Worm (Caenorhabditis elegans) whole organism, mixed stage, embryonic: ENCODE results near the gene acy-3.

Experiments used
- M03D4.4 ChIP-seq: sonication (generic microtip); optimal IDR thresholded peaks from 2 replicates; lab custom pipeline; 2017; ENCODE audit warnings: mild to moderate bottlenecking, missing genetic modification characterization, missing compliant biosample characterization
- bed-3 ChIP-seq: fragments of 200-800 bp; sonication (Bioruptor generic); optimal IDR thresholded peaks from 3 replicates; lab custom pipeline; 2018; ENCODE audit warnings: mild to moderate bottlenecking, missing genetic modification characterization, moderate library complexity, missing compliant biosample characterization
- blmp-1 ChIP-seq: fragments of 150-350 bp; optimal IDR thresholded peaks from 2 replicates; lab custom pipeline; 2014; ENCODE audit warnings: missing biosample characterization, missing genetic modification characterization
- ceh-39 ChIP-seq: fragments of 150-350 bp; optimal IDR thresholded peaks from 2 replicates; lab custom pipeline; 2014; ENCODE audit warnings: missing biosample characterization, missing genetic modification characterization
- ceh-43 ChIP-seq: fragments of 200-800 bp; sonication (Bioruptor generic); optimal IDR thresholded peaks from 2 replicates; lab custom pipeline; 2018; ENCODE audit warnings: mild to moderate bottlenecking, missing genetic modification characterization, moderate library complexity, missing compliant biosample characterization
- ceh-83 ChIP-seq: fragments of 200-800 bp; sonication (Bioruptor generic); optimal IDR thresholded peaks from 2 replicates; lab custom pipeline; 2018; ENCODE audit warnings: mild to moderate bottlenecking, missing genetic modification characterization, missing compliant biosample characterization
- ces-1 ChIP-seq: fragments of 150-350 bp; optimal IDR thresholded peaks from 2 replicates; lab custom pipeline; 2014; ENCODE audit warnings: missing biosample characterization, missing genetic modification reagents, missing genetic modification characterization
- cnd-1 ChIP-seq: fragments of 200-800 bp; sonication (Bioruptor generic); optimal IDR thresholded peaks from 2 replicates; lab custom pipeline; 2018; ENCODE audit warnings: mild to moderate bottlenecking, missing genetic modification characterization, missing compliant biosample characterization
- drap-1 ChIP-seq: fragments of 200-800 bp; sonication (Bioruptor generic); optimal IDR thresholded peaks from 3 replicates; lab custom pipeline; 2018; ENCODE audit warnings: mild to moderate bottlenecking, missing genetic modification characterization, missing compliant biosample characterization
- elt-1 ChIP-seq: sonication (generic microtip); optimal IDR thresholded peaks from 2 replicates; lab custom pipeline; 2017; ENCODE audit warnings: missing genetic modification characterization, mild to moderate bottlenecking, missing compliant biosample characterization, antibody characterized with exemption, moderate library complexity, borderline replicate concordance; ENCODE audit not compliant: insufficient read depth
- elt-3 ChIP-seq: fragments of 150-350 bp; optimal IDR thresholded peaks from 2 replicates; lab custom pipeline; 2014; ENCODE audit warnings: missing biosample characterization, missing genetic modification characterization
- flh-1 ChIP-seq: fragments of 200-800 bp; sonication (Bioruptor generic); optimal IDR thresholded peaks from 2 replicates; lab custom pipeline; 2018; ENCODE audit warnings: mild to moderate bottlenecking, missing genetic modification characterization, moderate library complexity, missing compliant biosample characterization
- ham-2 ChIP-seq: fragments of 200-800 bp; sonication (Bioruptor generic); optimal IDR thresholded peaks from 2 replicates; lab custom pipeline; 2018; ENCODE audit warnings: mild to moderate bottlenecking, missing genetic modification characterization, missing compliant biosample characterization
- hlh-1 ChIP-seq: fragments of 150-350 bp; optimal IDR thresholded peaks from 2 replicates; lab custom pipeline; 2014; ENCODE audit warnings: missing biosample characterization, missing genetic modification reagents, missing genetic modification characterization
- lin-13 ChIP-seq: fragments of 150-350 bp; optimal IDR thresholded peaks from 2 replicates; lab custom pipeline; 2014; ENCODE audit warnings: missing biosample characterization, missing genetic modification characterization
- lin-32 ChIP-seq: fragments of 200-800 bp; sonication (Bioruptor generic); optimal IDR thresholded peaks from 2 replicates; lab custom pipeline; 2018; ENCODE audit warnings: mild to moderate bottlenecking, missing genetic modification characterization, missing compliant biosample characterization
- lsy-2 ChIP-seq: fragments of 150-350 bp; optimal IDR thresholded peaks from 2 replicates; lab custom pipeline; 2014; ENCODE audit warnings: missing biosample characterization, missing genetic modification characterization
- mab-5 ChIP-seq: fragments of 150-350 bp; optimal IDR thresholded peaks from 2 replicates; lab custom pipeline; 2014; ENCODE audit warnings: missing biosample characterization, missing genetic modification characterization
- mep-1 ChIP-seq: fragments of 150-350 bp; optimal IDR thresholded peaks from 2 replicates; lab custom pipeline; 2017; ENCODE audit warnings: missing biosample characterization, missing genetic modification reagents, missing genetic modification characterization, inconsistent platforms
- mls-2 ChIP-seq: sonication (generic microtip); optimal IDR thresholded peaks from 2 replicates; lab custom pipeline; 2016; ENCODE audit warnings: mild to moderate bottlenecking, missing genetic modification characterization, moderate library complexity, missing compliant biosample characterization
- nhr-12 ChIP-seq: fragments of 150-350 bp; optimal IDR thresholded peaks from 2 replicates; lab custom pipeline; 2014; ENCODE audit warnings: missing biosample characterization, missing genetic modification characterization
- nhr-2 ChIP-seq: fragments of 150-350 bp; optimal IDR thresholded peaks from 2 replicates; lab custom pipeline; 2014; ENCODE audit warnings: missing biosample characterization, missing genetic modification characterization
- nhr-237 ChIP-seq: fragments of 150-350 bp; optimal IDR thresholded peaks from 2 replicates; lab custom pipeline; 2014; ENCODE audit warnings: missing biosample characterization, missing genetic modification characterization
- nhr-28 ChIP-seq: fragments of 150-350 bp; optimal IDR thresholded peaks from 2 replicates; lab custom pipeline; 2014; ENCODE audit warnings: missing biosample characterization, missing genetic modification characterization
- nhr-76 ChIP-seq: sonication (generic microtip); optimal IDR thresholded peaks from 2 replicates; lab custom pipeline; 2017; ENCODE audit warnings: missing biosample characterization, missing genetic modification characterization
- pha-4 ChIP-seq: fragments of 150-350 bp; optimal IDR thresholded peaks from 2 replicates; lab custom pipeline; 2018; ENCODE audit warnings: missing biosample characterization, missing genetic modification reagents, missing genetic modification characterization
- sem-2 ChIP-seq: fragments of 200-800 bp; sonication (Bioruptor generic); optimal IDR thresholded peaks from 2 replicates; lab custom pipeline; 2018; ENCODE audit warnings: mild to moderate bottlenecking, missing genetic modification characterization, missing compliant biosample characterization
- snpc-4 ChIP-seq: fragments of 150-350 bp; optimal IDR thresholded peaks from 2 replicates; lab custom pipeline; 2014; ENCODE audit warnings: missing biosample characterization, missing genetic modification characterization
- sptf-1 ChIP-seq: sonication (generic microtip); optimal IDR thresholded peaks from 2 replicates; lab custom pipeline; 2017; ENCODE audit warnings: mild to moderate bottlenecking, missing genetic modification characterization, moderate library complexity, missing compliant biosample characterization
- tbx-8 ChIP-seq: fragments of 200-800 bp; sonication (Bioruptor generic); optimal IDR thresholded peaks from 2 replicates; lab custom pipeline; 2018; ENCODE audit warnings: mild to moderate bottlenecking, missing genetic modification characterization, moderate library complexity, missing compliant biosample characterization
- unc-120 ChIP-seq: sonication (generic microtip); optimal IDR thresholded peaks from 2 replicates; lab custom pipeline; 2017; ENCODE audit warnings: missing genetic modification characterization, missing compliant biosample characterization; ENCODE audit not compliant: poor library complexity, severe bottlenecking
- unc-39 ChIP-seq: fragments of 150-350 bp; optimal IDR thresholded peaks from 2 replicates; lab custom pipeline; 2014; ENCODE audit warnings: missing biosample characterization, missing genetic modification characterization
- unc-62 ChIP-seq: fragments of 150-350 bp; optimal IDR thresholded peaks from 2 replicates; lab custom pipeline; 2014; ENCODE audit warnings: missing biosample characterization, missing genetic modification reagents, missing genetic modification characterization
- zip-8 ChIP-seq: fragments of 150-350 bp; optimal IDR thresholded peaks from 2 replicates; lab custom pipeline; 2014; ENCODE audit warnings: missing biosample characterization, missing genetic modification characterization
- ztf-11 ChIP-seq: fragments of 150-350 bp; optimal IDR thresholded peaks from 2 replicates; lab custom pipeline; 2014; ENCODE audit warnings: missing biosample characterization, missing genetic modification characterization

acy-3 gene

ce11 chrIII:3790855-3791254 lies 4.6 kb upstream of the acy-3 start:
- TF ChIP-seq M03D4.4 (tag; lab: Kevin White, UChicago) (no peak), unc-62 (GFP tag; lab: Kevin White, UChicago) (no peak), bed-3 (GFP tag; lab: Kevin White, UChicago) (no peak), ces-1 (GFP tag; lab: Kevin White, UChicago) (no peak), elt-1 (no peak), lin-13 (tag; lab: Kevin White, UChicago) (no peak), ceh-83 (GFP tag; lab: Kevin White, UChicago) (no peak), ceh-43 (GFP tag; lab: Kevin White, UChicago) (no peak), nhr-76 (tag; lab: Kevin White, UChicago) (no peak), zip-8 (tag; lab: Kevin White, UChicago) (no peak), nhr-2 (no peak), sptf-1 (tag; lab: Kevin White, UChicago) (no peak), lin-32 (GFP tag; lab: Kevin White, UChicago) (no peak), sem-2 (GFP tag; lab: Kevin White, UChicago) (no peak), ceh-39 (tag; lab: Kevin White, UChicago) (no peak), unc-39 (tag; lab: Kevin White, UChicago) (no peak)

DNA sequence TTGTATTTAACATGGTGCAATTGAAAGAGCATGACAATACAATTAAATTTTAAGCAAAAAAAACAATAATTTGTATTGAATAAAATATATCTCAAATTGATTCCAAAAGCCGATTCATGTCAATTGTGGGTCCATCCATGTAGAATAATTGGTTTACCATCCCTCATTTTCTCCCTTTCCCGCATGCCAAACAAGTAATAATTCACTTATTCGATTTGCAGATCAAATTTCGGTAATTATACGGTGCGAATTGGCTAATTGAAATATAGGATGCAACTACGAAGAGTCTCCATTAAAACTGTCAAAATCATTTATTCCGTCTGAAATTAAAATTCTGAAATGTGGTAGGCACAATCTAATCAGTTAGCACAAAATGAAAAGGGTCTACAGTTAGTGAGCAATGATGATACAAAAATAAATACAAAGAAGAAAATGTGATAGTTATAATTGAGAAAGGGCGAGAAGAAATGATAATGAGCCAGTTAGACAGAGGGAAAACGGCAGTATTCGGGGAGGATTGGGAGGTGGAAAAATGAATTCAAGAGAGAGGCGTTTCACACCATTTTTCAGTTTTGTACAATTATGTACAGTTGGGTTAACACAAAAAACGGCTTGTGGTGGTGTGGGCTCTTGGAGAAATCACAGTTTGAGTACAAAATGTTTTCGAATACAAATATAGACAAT lies 3.6 kb upstream of the acy-3 start:
- no peak for TF ChIP-seq nhr-2
- TF ChIP-seq hlh-1 (tag; lab: Kevin White, UChicago), result no peak
- no peak for TF ChIP-seq drap-1 (GFP tag; lab: Kevin White, UChicago)
- TF ChIP-seq nhr-12 (tag; lab: Kevin White, UChicago), result no peak
- no peak for TF ChIP-seq cnd-1
- no peak for TF ChIP-seq nhr-28 (tag; lab: Kevin White, UChicago)
- peak; percentile 20 for TF ChIP-seq ceh-83 (GFP tag; lab: Kevin White, UChicago)
- no peak for TF ChIP-seq unc-62 (GFP tag; lab: Kevin White, UChicago)
- TF ChIP-seq lin-13 (tag; lab: Kevin White, UChicago), result no peak
- TF ChIP-seq mls-2 (tag; lab: Kevin White, UChicago), result peak; percentile 24
- no peak for TF ChIP-seq M03D4.4 (tag; lab: Kevin White, UChicago)
- TF ChIP-seq ztf-11 (tag; lab: Kevin White, UChicago), result no peak
- no peak for TF ChIP-seq mep-1
- peak; percentile 99 for TF ChIP-seq ces-1 (GFP tag; lab: Kevin White, UChicago)
- peak; percentile 25 for TF ChIP-seq elt-3
- no peak for TF ChIP-seq sem-2 (GFP tag; lab: Kevin White, UChicago)
- no peak for TF ChIP-seq flh-1 (GFP tag; lab: Kevin White, UChicago)
- TF ChIP-seq ceh-43 (GFP tag; lab: Kevin White, UChicago), result peak; percentile 65
- TF ChIP-seq ham-2 (GFP tag; lab: Kevin White, UChicago), result no peak
- no peak for TF ChIP-seq lsy-2 (tag; lab: Kevin White, UChicago)
- no peak for TF ChIP-seq mab-5 (tag; lab: Kevin White, UChicago)
- TF ChIP-seq bed-3 (GFP tag; lab: Kevin White, UChicago), result no peak
- TF ChIP-seq unc-120 (tag; lab: Kevin White, UChicago), result no peak
- no peak for TF ChIP-seq snpc-4 (tag; lab: Kevin White, UChicago)
- TF ChIP-seq pha-4 (tag; lab: Kevin White, UChicago), result no peak
- no peak for TF ChIP-seq nhr-76 (tag; lab: Kevin White, UChicago)
- TF ChIP-seq nhr-237 (tag; lab: Kevin White, UChicago), result no peak
- no peak for TF ChIP-seq blmp-1 (tag; lab: Kevin White, UChicago)
- no peak for TF ChIP-seq zip-8 (tag; lab: Kevin White, UChicago)
- no peak for TF ChIP-seq sptf-1 (tag; lab: Kevin White, UChicago)
- TF ChIP-seq tbx-8 (GFP tag; lab: Kevin White, UChicago), result no peak
- TF ChIP-seq lin-32 (GFP tag; lab: Kevin White, UChicago), result no peak
- TF ChIP-seq elt-1, result no peak
- TF ChIP-seq ceh-39 (tag; lab: Kevin White, UChicago), result no peak
- TF ChIP-seq unc-39 (tag; lab: Kevin White, UChicago), result peak; percentile 11

- TF ChIP-seq elt-3, result no peak
- no peak for TF ChIP-seq ham-2 (GFP tag; lab: Kevin White, UChicago)
- TF ChIP-seq ceh-39 (tag; lab: Kevin White, UChicago), result no peak
- no peak for TF ChIP-seq cnd-1
- TF ChIP-seq nhr-76 (tag; lab: Kevin White, UChicago), result no peak
- no peak for TF ChIP-seq ceh-43 (GFP tag; lab: Kevin White, UChicago)
- no peak for TF ChIP-seq nhr-237 (tag; lab: Kevin White, UChicago)
- no peak for TF ChIP-seq unc-120 (tag; lab: Kevin White, UChicago)
- TF ChIP-seq snpc-4 (tag; lab: Kevin White, UChicago), result no peak
- TF ChIP-seq ztf-11 (tag; lab: Kevin White, UChicago), result no peak
- TF ChIP-seq lsy-2 (tag; lab: Kevin White, UChicago), result no peak
- TF ChIP-seq ces-1 (GFP tag; lab: Kevin White, UChicago), result no peak
- no peak for TF ChIP-seq mep-1
Observed at ce11 chrIII:3785094-3785493, 1.2 kb downstream of the acy-3 start.
